Worm (Caenorhabditis elegans): ENCODE results near the gene F42A8.1.

Gene F42A8.1

DNA sequence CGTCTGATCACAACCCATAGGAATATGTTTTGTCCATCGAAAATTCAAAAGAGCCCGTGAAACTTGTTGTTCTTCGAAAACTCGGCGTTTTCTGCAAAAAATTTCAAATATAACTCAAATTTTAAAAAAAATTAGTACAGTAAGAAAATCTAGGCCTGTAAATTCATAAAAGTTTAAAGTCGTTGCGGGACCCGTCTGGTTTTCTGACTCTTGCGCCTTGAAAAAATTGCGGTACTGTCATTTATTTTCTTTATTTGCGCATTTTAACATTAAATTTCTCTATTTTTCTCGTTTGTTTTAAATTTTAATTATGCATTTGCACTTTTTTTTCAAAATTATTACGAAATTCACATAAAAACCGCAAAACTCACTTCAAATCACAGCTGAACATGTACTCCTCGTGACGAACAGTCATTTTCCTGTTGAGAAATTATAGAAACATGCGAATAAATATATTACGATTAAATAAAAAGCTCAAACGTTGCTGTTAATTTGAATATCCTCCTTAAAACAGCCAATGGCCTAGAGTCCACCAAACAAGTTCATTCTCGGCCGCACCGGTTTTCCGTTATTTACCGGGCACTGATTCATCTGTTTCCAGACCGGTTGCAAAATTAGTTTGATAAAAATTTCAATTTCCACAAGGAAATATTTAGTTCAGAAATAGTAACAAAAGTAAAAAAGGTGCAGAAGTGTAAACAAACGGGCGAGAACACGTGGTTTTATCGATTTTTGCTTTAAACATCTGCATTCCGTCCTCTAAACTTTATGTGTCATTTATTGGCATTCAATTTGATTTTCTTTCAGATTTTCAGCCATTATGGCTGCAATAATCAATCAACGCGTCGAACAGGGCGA lies 27.1 kb downstream of the F42A8.1 start, which contains the start of the genes csa-1 and wdfy-2:
csa-1 (minus strand) TSS at position 669 of the 858 bp plus-strand sequence.
wdfy-2 (plus strand) TSS at position 808 of the 858 bp plus-strand sequence.
- TF ChIP-seq elt-2 (tag; optimal IDR thresholded peaks at IDR 0.05) = peak; percentile 8
- TF ChIP-seq pha-4 (tag; optimal IDR thresholded peaks at IDR 0.05) = peak; percentile 70
- TF ChIP-seq nhr-77 (tag; optimal IDR thresholded peaks at IDR 0.05) = no peak
- TF ChIP-seq nfya-1 (tag; optimal IDR thresholded peaks at IDR 0.05; ENCODE audit: insufficient read depth) = peak; percentile 41

DNA sequence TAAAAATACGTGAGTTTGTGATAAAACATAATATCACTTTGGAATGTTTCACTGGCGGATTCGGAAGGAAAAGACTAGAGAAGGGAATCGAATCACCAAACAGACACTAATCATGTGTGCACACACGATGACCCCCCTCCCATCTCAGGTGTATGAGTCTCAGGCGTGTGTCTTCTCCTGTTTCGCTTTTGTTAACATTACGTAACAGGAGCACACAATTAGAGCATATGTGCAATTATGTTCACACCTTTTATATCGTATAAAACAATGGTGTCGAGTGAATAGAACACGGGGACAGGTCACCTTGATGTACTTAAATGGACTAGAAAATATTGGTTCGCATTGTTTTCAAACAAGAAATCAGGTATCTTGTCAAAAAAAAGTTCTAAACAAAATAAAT lies 29.6 kb downstream of the F42A8.1 start:
- TF ChIP-seq elt-1 (tag; optimal IDR thresholded peaks at IDR 0.05) (no peak), zag-1 (tag; optimal IDR thresholded peaks at IDR 0.05) (no peak), nhr-67 (tag; optimal IDR thresholded peaks at IDR 0.05) (no peak), ztf-11 (tag; optimal IDR thresholded peaks at IDR 0.05) (no peak), nhr-28 (tag; optimal IDR thresholded peaks at IDR 0.05) (no peak), nfya-1 (tag; optimal IDR thresholded peaks at IDR 0.05; ENCODE audit: insufficient read depth) (no peak)

DNA sequence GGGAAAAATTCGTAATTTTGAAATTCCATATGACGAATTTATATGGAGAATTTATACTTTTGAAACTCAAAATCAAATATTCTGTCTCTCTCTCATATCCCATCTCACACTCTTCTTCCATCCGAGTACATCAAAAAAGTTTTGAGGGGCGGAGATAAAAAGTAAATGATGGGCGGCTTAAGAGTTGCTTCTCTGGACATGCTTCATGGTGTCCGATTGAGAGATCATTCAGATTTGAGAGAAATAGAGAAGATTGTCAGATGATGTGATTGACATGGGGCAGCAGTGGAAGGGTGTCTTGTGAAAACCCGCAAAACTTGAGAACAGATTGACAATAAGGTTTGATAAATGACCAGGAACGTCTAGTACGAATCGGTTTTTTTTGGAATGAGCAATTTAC lies 30.7 kb downstream of the F42A8.1 start:
- TF ChIP-seq R02D3.7 (tag; optimal IDR thresholded peaks at IDR 0.05) (no peak), lin-15B (tag; optimal IDR thresholded peaks at IDR 0.05) (no peak), nhr-12 (tag; optimal IDR thresholded peaks at IDR 0.05) (no peak), fkh-10 (GFP tag; optimal IDR thresholded peaks at IDR 0.05) (no peak), unc-62 (GFP tag; optimal IDR thresholded peaks at IDR 0.05) (peak; percentile 59), hmg-11 (tag; optimal IDR thresholded peaks at IDR 0.05) (no peak), nfya-1 (tag; optimal IDR thresholded peaks at IDR 0.05; ENCODE audit: insufficient read depth) (peak; percentile 1), aly-2 (tag; optimal IDR thresholded peaks at IDR 0.05) (no peak), zag-1 (tag; optimal IDR thresholded peaks at IDR 0.05) (no peak)

DNA sequence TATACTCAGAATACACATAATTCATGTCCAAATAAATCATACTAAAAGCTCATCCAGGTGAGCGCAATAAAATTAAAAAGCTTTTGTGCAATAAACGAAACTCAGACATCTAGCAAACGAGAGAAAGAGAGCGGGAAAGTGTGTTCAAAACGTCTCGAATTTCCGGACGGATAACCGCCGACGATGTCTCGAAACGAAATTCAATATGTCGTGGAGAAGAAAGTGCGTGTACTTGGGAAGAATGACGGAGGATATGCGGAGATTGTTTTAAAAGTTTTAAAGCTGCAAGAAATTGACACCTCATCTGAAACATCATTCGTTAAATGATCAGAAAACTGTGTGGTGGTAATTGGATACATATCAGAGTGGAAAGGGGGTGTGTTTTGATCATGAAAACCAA lies 31.7 kb downstream of the F42A8.1 start:
- no peak for TF ChIP-seq skn-1 (tag; optimal IDR thresholded peaks at IDR 0.05)
- no peak for TF ChIP-seq ceh-9 (tag; optimal IDR thresholded peaks at IDR 0.05)
- TF ChIP-seq nhr-12 (tag; optimal IDR thresholded peaks at IDR 0.05) = no peak
- TF ChIP-seq nhr-76 (tag; optimal IDR thresholded peaks at IDR 0.05) = no peak
- no peak for TF ChIP-seq sea-2 (GFP tag; optimal IDR thresholded peaks at IDR 0.05)
- TF ChIP-seq ceh-16 (tag; optimal IDR thresholded peaks at IDR 0.05) = no peak
- TF ChIP-seq eor-1 (tag; optimal IDR thresholded peaks at IDR 0.05) = no peak
- no peak for TF ChIP-seq tbx-2 (tag; optimal IDR thresholded peaks at IDR 0.05)
- no peak for TF ChIP-seq ZK546.5 (tag; optimal IDR thresholded peaks at IDR 0.05)
- TF ChIP-seq daf-12 (tag; optimal IDR thresholded peaks at IDR 0.05) = no peak
- no peak for TF ChIP-seq ztf-4 (tag; optimal IDR thresholded peaks at IDR 0.05)
- no peak for TF ChIP-seq lin-39 (tag; optimal IDR thresholded peaks at IDR 0.05)
- TF ChIP-seq elt-3 (tag; optimal IDR thresholded peaks at IDR 0.05) = no peak

DNA sequence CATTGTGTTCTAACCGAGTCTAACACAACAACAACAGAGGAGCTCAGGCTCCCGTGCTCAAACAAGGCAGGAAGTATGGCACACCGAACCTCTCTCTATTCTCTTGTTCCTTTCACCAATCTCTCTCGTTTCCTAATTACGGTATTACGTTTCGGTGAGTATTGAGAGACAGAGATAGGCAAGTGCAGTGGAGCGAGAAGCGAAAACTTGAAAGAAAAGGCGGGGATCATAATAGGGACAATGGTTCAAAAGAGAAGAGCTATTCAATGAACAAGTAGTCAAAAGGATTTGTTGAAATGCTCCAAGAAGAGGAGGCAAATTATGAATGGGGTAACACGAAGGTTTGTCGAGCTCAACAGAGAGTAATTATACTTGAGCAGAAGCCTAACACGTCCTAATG lies 33.1 kb downstream of the F42A8.1 start:
- TF ChIP-seq nhr-12 (tag; optimal IDR thresholded peaks at IDR 0.05) (no peak), fkh-10 (GFP tag; optimal IDR thresholded peaks at IDR 0.05) (no peak), ama-1 (optimal IDR thresholded peaks at IDR 0.05) (no peak), mdl-1 (tag; optimal IDR thresholded peaks at IDR 0.05) (no peak), nhr-67 (tag; optimal IDR thresholded peaks at IDR 0.05) (no peak), elt-2 (tag; optimal IDR thresholded peaks at IDR 0.05) (no peak), ZK546.5 (tag; optimal IDR thresholded peaks at IDR 0.05) (no peak), daf-12 (tag; optimal IDR thresholded peaks at IDR 0.05) (no peak), unc-39 (tag; optimal IDR thresholded peaks at IDR 0.05) (no peak), nhr-43 (tag; optimal IDR thresholded peaks at IDR 0.05; ENCODE audit: poor library complexity, severe bottlenecking) (no peak), ceh-28 (tag; optimal IDR thresholded peaks at IDR 0.05) (no peak), fos-1 (tag; optimal IDR thresholded peaks at IDR 0.05) (no peak)

Measured in whole organism, L3 larva.